Worm (Caenorhabditis elegans): ENCODE measurements around the gene mtss-1.

DNA sequence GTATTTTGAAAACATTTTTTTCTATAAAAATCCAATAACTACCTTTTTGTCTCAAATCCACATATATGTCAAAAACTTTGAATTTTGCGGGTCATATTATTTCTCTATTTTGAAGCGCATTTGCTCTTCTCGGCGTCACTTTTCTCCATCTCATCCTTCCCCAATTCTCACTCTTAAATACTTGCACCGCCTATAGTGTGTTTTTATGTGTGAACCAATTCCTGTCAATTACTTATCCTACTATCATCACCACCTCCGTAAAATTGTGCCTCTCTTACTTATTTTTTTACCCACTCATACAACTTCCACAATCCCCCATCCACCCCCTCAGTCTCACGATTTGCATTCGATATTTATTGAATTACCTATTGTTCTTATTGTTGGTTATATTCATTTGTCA is 37.7 kb downstream of the mtss-1 start:
- TF ChIP-seq hmg-4 (GFP tag; optimal IDR thresholded peaks at IDR 0.05), result no peak
- TF ChIP-seq flt-1 (GFP tag; IDR thresholded peaks at IDR 0.05), result no peak
- TF ChIP-seq aly-1 (tag; optimal IDR thresholded peaks at IDR 0.05), result no peak
- TF ChIP-seq ceh-13 (GFP tag; optimal IDR thresholded peaks at IDR 0.05), result no peak
- no peak for TF ChIP-seq ama-1 (optimal IDR thresholded peaks at IDR 0.05)
- no peak for TF ChIP-seq hmbx-1 (tag; optimal IDR thresholded peaks at IDR 0.05)
- no peak for TF ChIP-seq ets-7 (tag; optimal IDR thresholded peaks at IDR 0.05)
- TF ChIP-seq B0310.2 (tag; optimal IDR thresholded peaks at IDR 0.05), result no peak
- TF ChIP-seq tbx-11 (GFP tag; IDR thresholded peaks at IDR 0.05), result no peak
- no peak for TF ChIP-seq hnd-1 (tag; optimal IDR thresholded peaks at IDR 0.05)
- no peak for TF ChIP-seq F13C5.2 (tag; optimal IDR thresholded peaks at IDR 0.05)
- TF ChIP-seq pes-1 (GFP tag; IDR thresholded peaks at IDR 0.05), result no peak
- TF ChIP-seq scrt-1 (GFP tag; IDR thresholded peaks at IDR 0.05), result no peak

Data from whole organism, early embryonic.